Worm (Caenorhabditis elegans): ENCODE data around the gene somi-1.

The somi-1 gene

ce11 chrV:13366488-13366887 is 24.7 kb downstream of the somi-1 start:
- TF ChIP-seq dao-5 (tag; optimal IDR thresholded peaks at IDR 0.05) (no peak), W03F9.2 (tag; optimal IDR thresholded peaks at IDR 0.05) (no peak)

ce11 chrV:13364227-13364626 is 27.0 kb downstream of the somi-1 start:
- TF ChIP-seq dao-5 (tag; optimal IDR thresholded peaks at IDR 0.05), result no peak
- TF ChIP-seq him-1 (tag; optimal IDR thresholded peaks at IDR 0.05), result no peak
- no peak for TF ChIP-seq W03F9.2 (tag; optimal IDR thresholded peaks at IDR 0.05)

DNA sequence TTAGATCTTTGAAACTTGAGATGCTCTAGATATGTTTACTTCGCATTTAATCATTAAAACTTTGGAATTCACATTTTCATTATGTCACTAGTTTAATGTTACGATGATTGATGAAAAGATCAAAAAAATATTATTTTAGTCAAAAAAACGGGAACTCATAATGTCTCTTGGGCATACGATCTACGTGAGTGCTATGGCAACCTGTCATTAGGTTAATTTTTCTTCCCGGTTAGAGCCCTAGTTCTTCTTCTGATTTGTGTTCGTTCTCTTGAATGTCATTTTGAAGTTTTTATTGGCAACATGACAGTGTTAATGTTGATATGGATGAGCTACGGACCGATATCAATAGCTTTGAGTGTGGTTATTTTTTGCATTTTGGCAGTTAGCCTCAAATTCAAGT is 27.8 kb downstream of the somi-1 start, which contains the start of gene srg-46:
TSS of gene srg-46 (plus strand) at position 301 of the 400 bp plus-strand sequence.
- TF ChIP-seq him-1 (tag; optimal IDR thresholded peaks at IDR 0.05), result no peak
- TF ChIP-seq W03F9.2 (tag; optimal IDR thresholded peaks at IDR 0.05), result no peak
- TF ChIP-seq dao-5 (tag; optimal IDR thresholded peaks at IDR 0.05), result no peak

ce11 chrV:13360254-13360653 is 30.9 kb downstream of the somi-1 start, which contains the start of gene F32H5.4:
TSS of gene F32H5.4 (plus strand) at chrV:13360554.
- TF ChIP-seq dao-5 (tag; optimal IDR thresholded peaks at IDR 0.05), result no peak
- no peak for TF ChIP-seq him-1 (tag; optimal IDR thresholded peaks at IDR 0.05)
- no peak for TF ChIP-seq W03F9.2 (tag; optimal IDR thresholded peaks at IDR 0.05)

DNA sequence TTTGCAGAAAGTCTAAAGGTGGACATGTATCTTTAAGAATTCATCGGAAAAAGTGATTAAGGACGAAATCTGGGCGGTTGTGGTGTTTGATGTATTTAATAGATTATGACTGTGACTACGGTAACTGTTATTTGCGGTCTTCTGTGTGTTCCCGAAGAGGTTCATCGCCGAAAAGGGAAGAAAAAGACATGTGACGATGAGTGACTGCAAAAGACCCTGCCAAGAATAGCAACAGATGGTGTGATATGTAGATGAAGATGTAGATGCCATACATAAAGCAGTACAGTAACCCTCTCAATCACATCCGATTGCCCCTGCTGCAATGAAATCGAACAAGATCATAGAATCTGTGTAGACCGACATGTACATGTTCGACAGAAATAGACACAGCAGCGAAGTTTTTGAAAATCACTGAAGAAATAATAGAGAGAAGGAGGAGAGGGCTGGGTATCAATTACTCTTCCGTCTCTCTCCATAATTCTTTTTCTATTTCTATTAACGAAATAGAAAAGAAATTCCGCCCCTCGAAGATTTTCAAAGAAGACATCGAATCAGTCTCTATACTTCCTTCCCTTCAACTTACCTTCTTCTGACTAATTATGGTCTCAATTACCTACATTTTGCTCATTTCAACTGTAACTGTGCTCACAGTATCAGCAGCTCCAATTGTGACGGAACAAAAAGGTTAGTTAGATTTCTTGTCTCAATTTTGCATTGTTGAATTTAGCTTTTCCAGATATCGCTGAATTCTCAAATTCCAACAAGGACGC is 32.2 kb downstream of the somi-1 start, which contains the start of gene F32H5.3:
TSS of gene F32H5.3 (plus strand) at position 513 of the 770 bp plus-strand sequence.
- TF ChIP-seq W03F9.2 (tag; optimal IDR thresholded peaks at IDR 0.05), result no peak
- TF ChIP-seq him-1 (tag; optimal IDR thresholded peaks at IDR 0.05), result no peak
- TF ChIP-seq dao-5 (tag; optimal IDR thresholded peaks at IDR 0.05), result no peak

DNA sequence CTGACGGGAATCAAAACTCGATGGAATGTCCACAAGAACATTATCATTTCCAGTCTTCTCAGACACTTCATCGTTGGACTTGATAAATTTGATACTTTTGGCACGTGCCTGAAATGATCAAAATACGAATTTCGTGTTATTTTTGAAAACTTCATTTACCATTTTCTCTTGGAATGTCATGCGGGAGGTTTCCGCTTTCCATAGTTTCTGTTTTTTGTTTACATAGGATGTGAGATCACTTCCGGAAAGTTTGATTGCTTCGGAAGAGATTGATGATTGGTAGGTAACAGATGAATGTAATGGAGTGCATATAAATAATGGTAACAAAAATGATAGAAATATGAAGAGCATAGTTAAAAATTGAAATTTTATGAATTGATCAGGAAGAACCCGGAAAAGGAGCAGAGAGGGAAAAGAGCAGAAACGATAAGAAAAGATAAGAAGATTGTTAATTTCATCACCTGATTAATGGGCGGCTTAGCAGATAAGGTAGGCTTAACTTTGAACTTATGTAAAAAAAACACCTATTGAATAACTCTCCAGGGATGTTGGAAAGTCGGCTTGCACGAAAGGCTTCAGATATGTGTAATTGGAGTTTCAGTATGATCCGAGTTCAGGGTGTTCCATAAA is 33.4 kb downstream of the somi-1 start, which contains the start of gene F32H5.1:
TSS of gene F32H5.1 (minus strand) at position 386 of the 630 bp plus-strand sequence.
- TF ChIP-seq W03F9.2 (tag; optimal IDR thresholded peaks at IDR 0.05) (no peak), him-1 (tag; optimal IDR thresholded peaks at IDR 0.05) (no peak), dao-5 (tag; optimal IDR thresholded peaks at IDR 0.05) (no peak)

DNA sequence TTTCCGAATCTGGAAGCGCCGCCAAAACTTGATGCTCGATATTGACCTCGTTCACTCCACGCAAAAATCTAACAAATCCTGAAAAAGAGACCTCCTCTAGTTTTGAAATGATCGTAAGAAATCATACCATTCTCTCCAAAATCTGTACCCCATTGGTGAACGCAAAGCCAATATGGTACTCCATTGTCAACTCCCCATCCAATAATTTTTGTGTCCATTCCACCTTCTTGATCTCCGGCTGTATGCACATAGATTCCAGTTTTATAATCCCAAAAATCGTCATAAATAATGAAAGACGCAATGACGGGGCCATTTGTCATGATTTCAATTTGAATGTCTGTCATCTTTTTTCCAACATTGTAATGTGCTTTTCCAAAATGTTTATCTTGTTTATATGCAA is 35.0 kb downstream of the somi-1 start:
- TF ChIP-seq W03F9.2 (tag; optimal IDR thresholded peaks at IDR 0.05), result no peak
- TF ChIP-seq dao-5 (tag; optimal IDR thresholded peaks at IDR 0.05), result no peak
- TF ChIP-seq him-1 (tag; optimal IDR thresholded peaks at IDR 0.05), result no peak

ce11 chrV:13352415-13352814 is 38.8 kb downstream of the somi-1 start:
- TF ChIP-seq dao-5 (tag; optimal IDR thresholded peaks at IDR 0.05) (no peak), him-1 (tag; optimal IDR thresholded peaks at IDR 0.05) (no peak), W03F9.2 (tag; optimal IDR thresholded peaks at IDR 0.05) (no peak)

DNA sequence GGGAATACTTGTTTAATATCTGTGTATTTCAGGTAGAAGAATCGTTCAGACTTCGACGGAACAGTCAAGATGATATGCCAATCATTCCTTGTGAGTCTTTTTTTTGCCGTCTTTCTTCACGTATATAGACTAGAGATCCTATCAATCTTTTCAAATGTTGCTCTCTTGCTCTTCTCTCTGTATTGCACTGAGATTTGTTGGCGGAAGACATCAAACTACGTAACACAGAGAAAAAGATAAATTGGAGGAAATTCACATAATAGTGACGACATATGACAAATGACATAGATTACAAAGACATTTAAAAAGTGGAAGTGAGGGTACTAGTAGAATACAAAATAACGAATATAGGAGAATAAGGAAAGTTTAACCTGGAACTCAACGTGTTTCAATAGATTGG is 39.4 kb downstream of the somi-1 start:
- TF ChIP-seq W03F9.2 (tag; optimal IDR thresholded peaks at IDR 0.05), result no peak
- TF ChIP-seq dao-5 (tag; optimal IDR thresholded peaks at IDR 0.05), result no peak
- no peak for TF ChIP-seq him-1 (tag; optimal IDR thresholded peaks at IDR 0.05)

DNA sequence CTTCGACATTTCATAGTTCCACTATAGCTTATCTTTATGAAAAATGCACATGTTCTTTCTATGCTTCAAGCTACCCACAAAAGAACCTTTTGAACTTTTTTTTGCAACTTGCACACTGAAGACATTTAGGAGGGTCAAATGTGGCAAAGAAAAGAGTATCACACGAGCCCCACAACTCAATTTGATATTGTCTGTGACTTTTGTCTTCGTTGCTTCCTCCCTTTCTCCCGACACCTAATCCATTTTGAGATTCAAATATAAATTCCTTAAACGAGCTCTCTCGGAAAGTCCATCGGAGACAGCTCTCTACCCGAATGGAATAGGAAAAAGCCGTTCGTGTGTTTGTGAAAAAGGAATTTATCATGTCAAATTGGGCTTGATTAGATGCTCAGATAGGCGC is 40.9 kb downstream of the somi-1 start:
- TF ChIP-seq dao-5 (tag; optimal IDR thresholded peaks at IDR 0.05) (no peak), him-1 (tag; optimal IDR thresholded peaks at IDR 0.05) (no peak), W03F9.2 (tag; optimal IDR thresholded peaks at IDR 0.05) (no peak)

DNA sequence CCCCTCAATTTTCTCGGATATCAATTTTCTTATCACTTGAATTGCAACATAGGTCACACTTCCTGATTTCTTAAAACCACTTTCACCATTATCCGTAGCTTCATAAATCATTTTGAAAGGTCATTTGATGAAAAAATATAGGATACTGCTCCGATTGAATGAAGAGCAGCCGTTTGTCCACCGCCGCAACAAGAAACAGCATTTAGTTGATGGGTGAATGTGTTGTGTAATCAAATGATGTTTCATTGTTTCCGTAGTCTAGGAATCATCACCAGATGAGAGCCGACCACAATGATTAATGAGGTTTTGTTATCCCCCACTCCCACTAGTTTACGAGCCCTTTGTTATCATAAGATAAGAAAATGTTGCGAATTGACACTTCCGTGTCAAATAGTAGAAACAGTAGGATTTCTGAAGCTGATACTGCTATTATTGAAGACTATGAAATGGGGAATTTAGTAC is 45.3 kb downstream of the somi-1 start, which contains the start of gene twk-43:
TSS of gene twk-43 (plus strand) at position 412 of the 462 bp plus-strand sequence.
- TF ChIP-seq him-1 (tag; optimal IDR thresholded peaks at IDR 0.05) (no peak), W03F9.2 (tag; optimal IDR thresholded peaks at IDR 0.05) (no peak), dao-5 (tag; optimal IDR thresholded peaks at IDR 0.05) (no peak)

- no peak for TF ChIP-seq W03F9.2 (tag; optimal IDR thresholded peaks at IDR 0.05)
- no peak for TF ChIP-seq dao-5 (tag; optimal IDR thresholded peaks at IDR 0.05)
- no peak for TF ChIP-seq him-1 (tag; optimal IDR thresholded peaks at IDR 0.05)
These were observed 49.0 kb downstream of the somi-1 start for ce11 chrV:13342235-13342634.

DNA sequence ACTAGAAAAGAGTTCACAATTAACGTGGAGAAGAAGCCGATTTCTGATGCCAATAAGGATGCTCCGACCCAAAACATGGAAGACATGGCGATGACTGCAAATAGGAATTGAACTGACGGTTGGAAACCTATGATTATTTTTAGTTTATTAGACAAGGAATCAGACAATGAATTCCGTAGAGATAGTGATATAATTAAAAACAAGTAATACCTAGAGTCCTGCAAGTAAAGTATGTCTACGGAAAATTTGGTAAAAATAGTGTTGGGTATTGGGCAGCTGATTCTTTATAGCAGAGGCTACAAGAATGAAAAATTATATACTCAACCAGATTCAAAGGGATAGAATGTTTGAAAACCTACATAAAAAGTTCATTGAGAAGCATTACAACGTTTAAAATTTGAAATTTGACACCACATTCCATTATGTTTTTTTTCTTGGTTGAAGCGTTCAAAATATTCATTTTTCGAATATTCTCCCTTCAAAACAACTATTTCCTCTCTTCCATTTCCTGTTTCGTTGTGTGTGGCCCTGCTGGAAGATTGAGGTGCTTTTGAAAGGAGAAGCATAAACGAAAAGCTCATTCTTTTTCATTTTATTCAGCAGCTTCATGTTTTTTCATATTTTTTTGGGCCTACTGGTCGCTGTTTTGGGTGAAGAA is 51.4 kb downstream of the somi-1 start, which contains the start of the genes str-4 and lgc-48:
TSS of gene str-4 (minus strand) at position 101 of the 658 bp plus-strand sequence.
TSS of gene lgc-48 (plus strand) at position 608 of the 658 bp plus-strand sequence.
- TF ChIP-seq dao-5 (tag; optimal IDR thresholded peaks at IDR 0.05) (no peak), him-1 (tag; optimal IDR thresholded peaks at IDR 0.05) (no peak), W03F9.2 (tag; optimal IDR thresholded peaks at IDR 0.05) (no peak)
